Worm (Caenorhabditis elegans): Measurements from ENCODE around the gene chil-12.

DNA sequence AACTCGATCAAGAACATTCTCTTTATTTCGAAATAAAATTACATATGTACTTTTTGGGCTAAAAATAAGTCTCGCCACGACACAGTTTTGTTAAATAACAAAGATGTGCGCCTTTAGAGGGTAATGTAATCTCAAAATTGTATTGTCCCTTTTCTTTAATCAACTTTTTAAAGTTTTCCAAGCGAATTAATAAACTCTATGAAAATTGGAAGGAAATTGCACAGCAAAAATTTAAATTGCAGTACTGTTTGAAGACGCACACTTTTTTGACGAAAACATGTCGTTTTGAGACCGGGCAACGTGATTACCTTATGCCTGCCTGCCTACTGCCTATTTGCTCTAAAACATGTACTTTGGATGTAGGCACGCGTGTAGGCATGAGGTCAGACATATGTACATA is 49.4 kb upstream of the chil-12 start:
- TF ChIP-seq W03F9.2 (tag; optimal IDR thresholded peaks at IDR 0.05) (no peak), him-1 (tag; optimal IDR thresholded peaks at IDR 0.05) (no peak), dao-5 (tag; optimal IDR thresholded peaks at IDR 0.05) (no peak)

All from whole organism, L4/young adult.